Worm (Caenorhabditis elegans) whole organism, L1 larva: Measurements from ENCODE around the gene rcs-1.

Experiments
- C04F5.9 ChIP-seq: sonication (generic microtip); optimal IDR thresholded peaks from 2 replicates; lab custom pipeline; 2016; ENCODE audit warnings: missing genetic modification characterization, missing compliant biosample characterization
- aha-1 ChIP-seq: fragments of 150-350 bp; optimal IDR thresholded peaks from 2 replicates; lab custom pipeline; 2014; ENCODE audit warnings: missing biosample characterization, missing genetic modification characterization
- ceh-82 ChIP-seq, 3 experiments: fragments of 150-350 bp in 1 of 3; sonication (generic microtip) in 2 of 3; optimal IDR thresholded peaks; 2 replicates each; lab custom pipeline; 2014 to 2017; ENCODE audit warnings: missing biosample characterization in 3 of 3, missing genetic modification characterization in 3 of 3
- dsc-1 ChIP-seq: sonication (generic microtip); optimal IDR thresholded peaks from 2 replicates; lab custom pipeline; 2016; ENCODE audit warnings: mild to moderate bottlenecking, missing genetic modification characterization, missing compliant biosample characterization
- efl-1 ChIP-seq, 4 experiments: fragments of 150-350 bp; optimal IDR thresholded peaks in 3 of 4; peaks in 1 of 4; 1 replicate in 1 of 4; 2 replicates in 3 of 4; lab custom pipeline; 2014; ENCODE audit warnings: missing biosample characterization in 2 of 4, missing genetic modification characterization in 2 of 4, missing genetic modification reagents in 2 of 4
- egl-13 ChIP-seq: sonication (generic microtip); optimal IDR thresholded peaks from 2 replicates; lab custom pipeline; 2016; ENCODE audit warnings: missing genotype, missing genetic modification reagents, missing genetic modification characterization, missing compliant biosample characterization
- elt-3 ChIP-seq, 6 experiments: fragments of 150-350 bp in 1 of 6; sonication (generic microtip); optimal IDR thresholded peaks; 2 replicates each; lab custom pipeline; 2017 to 2018; ENCODE audit warnings: missing biosample characterization in 6 of 6, missing genetic modification characterization in 6 of 6, inconsistent platforms in 1 of 6
- fkh-10 ChIP-seq: sonication (generic microtip); optimal IDR thresholded peaks from 2 replicates; lab custom pipeline; 2017; ENCODE audit warnings: missing biosample characterization, missing genetic modification reagents, missing genetic modification characterization
- fkh-4 ChIP-seq: sonication (generic microtip); optimal IDR thresholded peaks from 2 replicates; lab custom pipeline; 2016; ENCODE audit warnings: missing compliant biosample characterization, missing genetic modification characterization, borderline replicate concordance
- fkh-8 ChIP-seq: sonication (generic microtip); optimal IDR thresholded peaks from 2 replicates; lab custom pipeline; 2016; ENCODE audit warnings: mild to moderate bottlenecking, missing genetic modification characterization, missing compliant biosample characterization
- fos-1 ChIP-seq: fragments of 150-350 bp; optimal IDR thresholded peaks from 2 replicates; lab custom pipeline; 2014; ENCODE audit warnings: missing biosample characterization, missing genetic modification characterization
- grh-1 ChIP-seq: fragments of 200-800 bp; sonication (Bioruptor generic); IDR thresholded peaks from 2 replicates; pipeline ENCODE4 v1.3.6; 2022; ENCODE audit warnings: missing genetic modification reagents, missing genetic modification characterization, missing compliant biosample characterization
- hlh-4 ChIP-seq: sonication (generic microtip); optimal IDR thresholded peaks from 2 replicates; lab custom pipeline; 2016; ENCODE audit warnings: mild to moderate bottlenecking, missing genetic modification characterization, missing compliant biosample characterization
- irx-1 ChIP-seq: sonication (generic microtip); optimal IDR thresholded peaks from 2 replicates; lab custom pipeline; 2016; ENCODE audit warnings: missing genetic modification characterization, missing compliant biosample characterization
- isw-1 ChIP-seq: fragments of 200-800 bp; sonication (Bioruptor generic); IDR thresholded peaks from 2 replicates; pipeline ENCODE4 v1.3.6; 2022; ENCODE audit warnings: missing genetic modification characterization, missing compliant biosample characterization
- jun-1 ChIP-seq: fragments of 150-350 bp; optimal IDR thresholded peaks from 2 replicates; lab custom pipeline; 2014; ENCODE audit warnings: missing biosample characterization, missing genetic modification reagents, missing genetic modification characterization
- lin-14 ChIP-seq: fragments of 200-800 bp; sonication (Bioruptor generic); optimal IDR thresholded peaks from 2 replicates; lab custom pipeline; 2018; ENCODE audit warnings: mild to moderate bottlenecking, missing genetic modification characterization, moderate library complexity, missing compliant biosample characterization
- lin-35 ChIP-seq, 2 experiments: fragments of 150-350 bp; optimal IDR thresholded peaks; 2 replicates each; lab custom pipeline; 2014; ENCODE audit warnings: missing biosample characterization in 2 of 2, missing genetic modification characterization in 2 of 2, missing genetic modification reagents in 2 of 2
- lin-39 ChIP-seq: fragments of 150-350 bp; optimal IDR thresholded peaks from 2 replicates; lab custom pipeline; 2014; ENCODE audit warnings: missing biosample characterization, missing genetic modification reagents, missing genetic modification characterization
- lsy-2 ChIP-seq, 2 experiments: fragments of 150-350 bp; optimal IDR thresholded peaks; 2 replicates each; lab custom pipeline; 2014; ENCODE audit warnings: missing biosample characterization in 2 of 2, missing genetic modification characterization in 2 of 2
- mdl-1 ChIP-seq, 2 experiments: fragments of 150-350 bp; optimal IDR thresholded peaks; 2 replicates each; lab custom pipeline; 2014 to 2017; ENCODE audit warnings: missing biosample characterization in 2 of 2, missing genetic modification characterization in 2 of 2, inconsistent platforms in 1 of 2
- nhr-12 ChIP-seq: sonication (generic microtip); optimal IDR thresholded peaks from 2 replicates; lab custom pipeline; 2017; ENCODE audit warnings: missing biosample characterization, missing genetic modification characterization
- nhr-20 ChIP-seq: sonication (generic microtip); optimal IDR thresholded peaks from 2 replicates; lab custom pipeline; 2016; ENCODE audit warnings: mild to moderate bottlenecking, missing genetic modification characterization, missing compliant biosample characterization
- nhr-47 ChIP-seq: sonication (generic microtip); optimal IDR thresholded peaks from 2 replicates; lab custom pipeline; 2016; ENCODE audit warnings: mild to moderate bottlenecking, missing genetic modification characterization, moderate library complexity, missing compliant biosample characterization
- nhr-71 ChIP-seq: sonication (generic microtip); optimal IDR thresholded peaks from 2 replicates; lab custom pipeline; 2016; ENCODE audit warnings: mild to moderate bottlenecking, missing genetic modification characterization, moderate library complexity, missing compliant biosample characterization
- nhr-90 ChIP-seq: sonication (generic microtip); optimal IDR thresholded peaks from 2 replicates; lab custom pipeline; 2016; ENCODE audit warnings: mild to moderate bottlenecking, missing genetic modification characterization, missing compliant biosample characterization; ENCODE audit not compliant: poor library complexity
- pax-3 ChIP-seq: fragments of 200-800 bp; sonication (Bioruptor generic); optimal IDR thresholded peaks from 2 replicates; lab custom pipeline; 2018; ENCODE audit warnings: mild to moderate bottlenecking, missing genetic modification characterization, moderate library complexity, missing compliant biosample characterization
- snpc-4 ChIP-seq: fragments of 150-350 bp; optimal IDR thresholded peaks from 2 replicates; lab custom pipeline; 2014; ENCODE audit warnings: missing biosample characterization, missing genetic modification characterization
- snu-23 ChIP-seq: sonication (generic microtip); optimal IDR thresholded peaks from 2 replicates; lab custom pipeline; 2016; ENCODE audit warnings: missing genetic modification characterization, missing compliant biosample characterization
- sox-4 ChIP-seq: sonication (generic microtip); optimal IDR thresholded peaks from 2 replicates; lab custom pipeline; 2016; ENCODE audit warnings: missing genetic modification characterization, missing compliant biosample characterization
- sptf-1 ChIP-seq: fragments of 150-350 bp; optimal IDR thresholded peaks from 2 replicates; lab custom pipeline; 2014; ENCODE audit warnings: missing biosample characterization, missing genetic modification characterization
- sup-37 ChIP-seq: fragments of 200-800 bp; sonication (Bioruptor generic); optimal IDR thresholded peaks from 2 replicates; lab custom pipeline; 2018; ENCODE audit warnings: mild to moderate bottlenecking, missing genetic modification characterization, missing compliant biosample characterization
- swsn-7 ChIP-seq: sonication (generic microtip); optimal IDR thresholded peaks from 2 replicates; lab custom pipeline; 2016; ENCODE audit warnings: missing genetic modification characterization, missing compliant biosample characterization
- tbx-2 ChIP-seq: sonication (generic microtip); optimal IDR thresholded peaks from 2 replicates; lab custom pipeline; 2016; ENCODE audit warnings: missing genetic modification characterization, missing compliant biosample characterization
- unc-86 ChIP-seq: sonication (generic microtip); optimal IDR thresholded peaks from 2 replicates; lab custom pipeline; 2016; ENCODE audit warnings: missing genetic modification characterization, missing compliant biosample characterization
- xbp-1 ChIP-seq: sonication (generic microtip); optimal IDR thresholded peaks from 2 replicates; lab custom pipeline; 2016; ENCODE audit warnings: missing genetic modification characterization, missing compliant biosample characterization
- ztf-11 ChIP-seq, 2 experiments: sonication (generic microtip); optimal IDR thresholded peaks; 2 replicates each; lab custom pipeline; 2016 to 2017; ENCODE audit warnings: missing genetic modification characterization in 2 of 2, missing biosample characterization in 1 of 2, missing compliant biosample characterization in 1 of 2
- ztf-4 ChIP-seq: fragments of 150-350 bp; optimal IDR thresholded peaks from 2 replicates; lab custom pipeline; 2014; ENCODE audit warnings: missing biosample characterization, missing genetic modification characterization

Gene rcs-1

DNA sequence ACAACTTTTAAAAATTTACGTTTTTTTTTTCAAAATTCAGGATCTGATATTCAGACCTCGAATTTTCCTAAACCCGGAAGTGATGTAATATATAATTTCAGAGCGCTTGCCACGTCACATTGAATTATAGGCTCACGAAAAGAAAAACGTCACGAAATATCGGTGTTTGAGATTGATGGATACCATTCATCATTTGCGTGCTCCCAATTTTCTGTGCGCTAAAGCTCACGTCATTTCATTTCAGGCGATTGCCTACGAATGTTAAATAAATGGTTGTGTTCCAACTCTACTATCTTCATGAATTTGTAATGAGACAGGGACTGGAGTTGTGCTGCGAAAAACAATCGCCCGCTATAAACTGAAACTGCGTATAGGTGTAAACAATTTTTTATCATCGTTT lies 19.6 kb downstream of the rcs-1 start:
- TF ChIP-seq lin-35 (GFP tag; optimal IDR thresholded peaks at IDR 0.05; lab: Kevin White, UChicago), result no peak
- no peak for TF ChIP-seq egl-13 (tag; lab: Kevin White, UChicago)
- TF ChIP-seq nhr-12, result no peak
- TF ChIP-seq ztf-4 (tag; lab: Kevin White, UChicago), result no peak
- no peak for TF ChIP-seq aha-1 (tag; lab: Kevin White, UChicago)
- TF ChIP-seq grh-1 (GFP tag; lab: Robert Waterston, UW), result no peak
- no peak for TF ChIP-seq fkh-8 (tag; lab: Kevin White, UChicago)
- no peak for TF ChIP-seq jun-1 (tag; lab: Kevin White, UChicago)

DNA sequence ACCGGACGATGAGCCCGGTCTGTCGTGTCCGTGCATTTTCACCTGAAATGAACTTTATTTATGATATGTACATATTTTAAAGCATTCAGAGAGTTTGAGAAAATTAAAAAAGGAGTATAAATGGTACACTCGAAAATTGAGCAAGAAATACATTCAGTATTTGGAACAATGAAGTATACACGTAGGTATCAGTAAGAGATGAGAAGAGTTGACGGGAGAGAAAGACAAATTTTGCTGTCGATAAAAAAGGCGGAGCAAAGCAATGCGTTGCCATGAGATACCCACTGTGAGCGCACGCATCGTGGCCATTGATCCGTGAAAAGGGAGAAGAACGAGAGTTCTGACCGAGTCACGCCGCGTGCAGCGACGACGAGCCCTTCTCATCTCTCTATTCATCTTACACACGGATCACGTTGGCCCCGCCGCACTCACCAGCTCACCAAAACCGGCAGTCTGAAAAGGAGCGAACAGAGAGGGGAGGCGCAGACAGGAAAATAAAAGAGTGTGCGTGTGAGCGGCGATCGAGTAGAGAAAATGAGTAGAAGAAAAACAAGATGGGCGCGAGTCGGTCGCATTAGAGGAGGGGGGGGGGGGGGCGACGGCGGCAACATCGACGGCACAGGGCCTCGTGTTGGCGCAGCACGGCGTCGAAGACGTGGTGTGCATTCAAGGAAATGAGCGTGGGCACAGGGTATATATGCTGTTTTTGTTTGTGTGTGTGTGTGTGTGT lies 22.1 kb downstream of the rcs-1 start, which contains the start of gene R04E5.8:
TSS of gene R04E5.8 (minus strand) at position 51 of the 730 bp plus-strand sequence.
- TF ChIP-seq efl-1 (optimal IDR thresholded peaks at IDR 0.05; lab: Kevin White, UChicago) (peak in 1 of 2 experiments; percentile 30), efl-1 (GFP tag; optimal IDR thresholded peaks at IDR 0.05 in 1 of 2; lab: Kevin White, UChicago) (no peak), unc-86 (tag; lab: Kevin White, UChicago) (peak; percentile 35), dsc-1 (tag; lab: Kevin White, UChicago) (peak; percentile 21), nhr-20 (tag; lab: Kevin White, UChicago) (peak; percentile 21), C04F5.9 (tag; lab: Kevin White, UChicago) (no peak), irx-1 (tag; lab: Kevin White, UChicago) (no peak), tbx-2 (tag; lab: Kevin White, UChicago) (peak; percentile 16), fkh-8 (tag; lab: Kevin White, UChicago) (peak; percentile 91), sup-37 (GFP tag; lab: Kevin White, UChicago) (no peak), nhr-71 (tag; lab: Kevin White, UChicago) (peak; percentile 57), mdl-1 (tag; optimal IDR thresholded peaks at IDR 0.05; lab: Kevin White, UChicago) (peak in 1 of 2 experiments; percentile 25), elt-3 (tag; optimal IDR thresholded peaks at IDR 0.05; lab: Kevin White, UChicago) (no peak), hlh-4 (tag; lab: Kevin White, UChicago) (no peak), nhr-90 (tag; lab: Kevin White, UChicago) (no peak), isw-1 (GFP tag; lab: Robert Waterston, UW) (0 out of 2 replicates have a peak, but pooled peaks have one; percentile 4), lin-35 (GFP tag; optimal IDR thresholded peaks at IDR 0.05; lab: Kevin White, UChicago) (no peak), snpc-4 (tag; lab: Kevin White, UChicago) (peak; percentile 31), jun-1 (tag; lab: Kevin White, UChicago) (peak; percentile 31), xbp-1 (tag; lab: Kevin White, UChicago) (peak; percentile 0), fkh-10 (peak; percentile 52), ztf-11 (tag; optimal IDR thresholded peaks at IDR 0.05; lab: Kevin White, UChicago) (peak in 1 of 2 experiments; percentile 32), lsy-2 (tag; optimal IDR thresholded peaks at IDR 0.05; lab: Kevin White, UChicago) (peak; percentile 4 to 25), snu-23 (GFP tag; lab: Kevin White, UChicago) (peak; percentile 20), egl-13 (tag; lab: Kevin White, UChicago) (peak; percentile 57), ceh-82 (tag; optimal IDR thresholded peaks at IDR 0.05; lab: Kevin White, UChicago) (peak in 1 of 3 experiments; percentile 63), lin-39 (no peak), nhr-47 (peak; percentile 72), fos-1 (tag; lab: Kevin White, UChicago) (no peak), lin-14 (GFP tag; lab: Kevin White, UChicago) (peak; percentile 91), sptf-1 (no peak), sox-4 (tag; lab: Kevin White, UChicago) (peak; percentile 20), pax-3 (peak; percentile 67), swsn-7 (tag; lab: Kevin White, UChicago) (peak; percentile 45), fkh-4 (no peak)
- TF ChIP-seq, all 84 proteins: peak for 23
